Fruit fly (Drosophila melanogaster): ENCODE measurements around the gene CG18731.

dm6 chr3R:29740078-29740477, 15.3 kb downstream of the CG18731 start:
- TF ChIP-seq insv (optimal IDR thresholded peaks at IDR 0.05) (no peak), h (optimal IDR thresholded peaks at IDR 0.05) (no peak)

All from Kc167 (cell line).